Worm (Caenorhabditis elegans): Measurements from ENCODE around the gene F55A11.6.
A peak's percentile ranks its signal among the peaks of the same experiment; 100 is the strongest.

Gene F55A11.6

ce11 chrV:11782809-11783440 is 6.3 kb downstream of the F55A11.6 start, which contains the start of gene F55A11.11 (continued):
- TF ChIP-seq ZK546.5 (tag; optimal IDR thresholded peaks at IDR 0.05): no peak
- TF ChIP-seq pqm-1 (tag; optimal IDR thresholded peaks at IDR 0.05): no peak
- TF ChIP-seq duxl-1 (tag; optimal IDR thresholded peaks at IDR 0.05; ENCODE audit: poor library complexity): peak; percentile 84
- TF ChIP-seq arid-1 (GFP tag; conservative IDR thresholded peaks at IDR 0.05): peak; percentile 94
- peak; percentile 68 for TF ChIP-seq zip-2 (tag; optimal IDR thresholded peaks at IDR 0.05)
- peak; percentile 94 for TF ChIP-seq tra-1 (GFP tag; IDR thresholded peaks at IDR 0.05)
- TF ChIP-seq lin-13 (GFP tag; optimal IDR thresholded peaks at IDR 0.05): peak; percentile 87
- no peak for TF ChIP-seq attf-4 (tag; optimal IDR thresholded peaks at IDR 0.05)
- peak; percentile 60 for TF ChIP-seq nhr-25 (tag; optimal IDR thresholded peaks at IDR 0.05; ENCODE audit: borderline replicate concordance, insufficient read depth)
- no peak; the same call in 1 of the 2 replicates for TF ChIP-seq set-16 (GFP tag; IDR thresholded peaks at IDR 0.05)
- TF ChIP-seq nhr-6 (tag; optimal IDR thresholded peaks at IDR 0.05): peak; percentile 22
- TF ChIP-seq egl-43 (GFP tag; IDR thresholded peaks at IDR 0.05): peak; percentile 99
- TF ChIP-seq ceh-32 (tag; optimal IDR thresholded peaks at IDR 0.05; ENCODE audit: poor library complexity): peak; percentile 56
- TF ChIP-seq Y105C5A.15 (GFP tag; IDR thresholded peaks at IDR 0.05): peak; percentile 95
- peak; percentile 86 for TF ChIP-seq zfp-3 (GFP tag; conservative IDR thresholded peaks at IDR 0.05)
- TF ChIP-seq cey-2 (tag; optimal IDR thresholded peaks at IDR 0.05; ENCODE audit: borderline replicate concordance, insufficient read depth): no peak
- peak; percentile 87 for TF ChIP-seq mxl-3 (GFP tag; optimal IDR thresholded peaks at IDR 0.05)
- TF ChIP-seq jun-1 (tag; optimal IDR thresholded peaks at IDR 0.05): peak; percentile 14
- no peak for TF ChIP-seq tag-97 (GFP tag; IDR thresholded peaks at IDR 0.05)
- peak; percentile 87 for TF ChIP-seq ztf-7 (tag; optimal IDR thresholded peaks at IDR 0.05)
- peak; percentile 84 for TF ChIP-seq rbr-2 (tag; optimal IDR thresholded peaks at IDR 0.05)
- TF ChIP-seq nhr-28 (tag; optimal IDR thresholded peaks at IDR 0.05): peak; percentile 50
- peak; percentile 38 for TF ChIP-seq R02D3.7 (tag; optimal IDR thresholded peaks at IDR 0.05)
- TF ChIP-seq snpc-4 (tag; optimal IDR thresholded peaks at IDR 0.05): no peak
- peak; percentile 92 for TF ChIP-seq hmg-1.1 (GFP tag; IDR thresholded peaks at IDR 0.05)
- peak; percentile 58 for TF ChIP-seq nhr-11 (tag; optimal IDR thresholded peaks at IDR 0.05)
- peak; percentile 79 for TF ChIP-seq spr-3 (GFP tag; optimal IDR thresholded peaks at IDR 0.05)
- TF ChIP-seq php-3 (GFP tag; IDR thresholded peaks at IDR 0.05): peak; percentile 93
- no peak for TF ChIP-seq nhr-10 (tag; optimal IDR thresholded peaks at IDR 0.05)
- peak; percentile 99 for TF ChIP-seq aha-1 (tag)
- TF ChIP-seq ztf-11 (tag; optimal IDR thresholded peaks at IDR 0.05): no peak
- TF ChIP-seq dve-1 (tag; optimal IDR thresholded peaks at IDR 0.05; ENCODE audit: insufficient read depth): peak; percentile 80
- peak; percentile 80 for TF ChIP-seq mxl-2 (GFP tag; conservative IDR thresholded peaks at IDR 0.05)
- TF ChIP-seq madf-9 (GFP tag; conservative IDR thresholded peaks at IDR 0.05): peak; percentile 90
- TF ChIP-seq vab-7 (GFP tag; IDR thresholded peaks at IDR 0.05): peak; percentile 96
- peak; percentile 97 for TF ChIP-seq pha-4 (GFP tag; IDR thresholded peaks at IDR 0.05)
- TF ChIP-seq pha-4 (tag; optimal IDR thresholded peaks at IDR 0.05): no peak
- peak; percentile 90 for TF ChIP-seq ceh-20 (GFP tag; IDR thresholded peaks at IDR 0.05)
- TF ChIP-seq aly-2 (tag; optimal IDR thresholded peaks at IDR 0.05): no peak
- peak; percentile 66 for TF ChIP-seq zfp-2 (tag; optimal IDR thresholded peaks at IDR 0.05)
- no peak for TF ChIP-seq lin-39 (tag; optimal IDR thresholded peaks at IDR 0.05)
- peak; percentile 53 for TF ChIP-seq dpl-1 (GFP tag; optimal IDR thresholded peaks at IDR 0.05)
- TF ChIP-seq fkh-10 (GFP tag; optimal IDR thresholded peaks at IDR 0.05): no peak
- peak; percentile 95 for TF ChIP-seq lin-1 (GFP tag; IDR thresholded peaks at IDR 0.05)
- TF ChIP-seq hlh-11 (tag; optimal IDR thresholded peaks at IDR 0.05): peak; percentile 73
- peak; percentile 76 for TF ChIP-seq F10B5.3 (tag; optimal IDR thresholded peaks at IDR 0.05)
- no peak for TF ChIP-seq ceh-62 (tag; optimal IDR thresholded peaks at IDR 0.05)
- TF ChIP-seq saeg-2 (GFP tag; IDR thresholded peaks at IDR 0.05): peak; percentile 91
- TF ChIP-seq daf-16 (GFP tag; optimal IDR thresholded peaks at IDR 0.05): peak; percentile 77 to 97
- TF ChIP-seq daf-16 (tag; optimal IDR thresholded peaks at IDR 0.05): peak; percentile 71
- TF ChIP-seq Y75B8A.6 (GFP tag; IDR thresholded peaks at IDR 0.05): peak; percentile 82

All from whole organism, L4 larva.